Fruit fly (Drosophila melanogaster) whole organism, embryonic: ENCODE measurements around the gene MSBP.

Experiments used
- Ada2b ChIP-seq: fragments of 200-800 bp; sonication (Bioruptor generic); IDR thresholded peaks from 2 replicates; pipeline ENCODE4 v1.3.6; 2022; ENCODE audit warnings: missing biosample characterization, missing genetic modification characterization
- Bdp1 ChIP-seq: fragments of 200-800 bp; sonication (Bioruptor generic); optimal IDR thresholded peaks from 3 replicates; lab custom pipeline; 2016; ENCODE audit warnings: missing biosample characterization, missing genetic modification characterization
- CG10565 ChIP-seq: fragments of 200-800 bp; sonication (Bioruptor generic); optimal IDR thresholded peaks from 3 replicates; lab custom pipeline; 2016; ENCODE audit warnings: missing biosample characterization, mild to moderate bottlenecking, missing genetic modification characterization
- CG10959 ChIP-seq: fragments of 200-800 bp; sonication (Bioruptor generic); IDR thresholded peaks from 2 replicates; pipeline ENCODE4 v1.3.6; 2022; ENCODE audit warnings: missing biosample characterization, missing genetic modification characterization
- CG12659 ChIP-seq: fragments of 200-800 bp; sonication (Bioruptor generic); optimal IDR thresholded peaks from 3 replicates; lab custom pipeline; 2017; ENCODE audit warnings: mild to moderate bottlenecking, missing biosample characterization, missing genetic modification reagents, missing genetic modification characterization
- CG12744 ChIP-seq: fragments of 200-800 bp; sonication (Bioruptor generic); optimal IDR thresholded peaks from 2 replicates; lab custom pipeline; 2016; ENCODE audit warnings: missing biosample characterization, missing genetic modification characterization
- CG13296 ChIP-seq: fragments of 200-800 bp; sonication (Bioruptor generic); optimal IDR thresholded peaks from 3 replicates; lab custom pipeline; 2018; ENCODE audit warnings: missing biosample characterization, mild to moderate bottlenecking, missing genetic modification characterization
- CG13424 ChIP-seq: fragments of 200-800 bp; sonication (Bioruptor generic); optimal IDR thresholded peaks from 2 replicates; lab custom pipeline; 2019; ENCODE audit warnings: missing biosample characterization, mild to moderate bottlenecking, missing genetic modification characterization, moderate library complexity
- CG15073 ChIP-seq: fragments of 200-800 bp; sonication (Bioruptor generic); optimal IDR thresholded peaks from 2 replicates; lab custom pipeline; 2016; ENCODE audit warnings: missing biosample characterization, missing genetic modification characterization
- CG1529 ChIP-seq: fragments of 200-800 bp; sonication (Bioruptor generic); optimal IDR thresholded peaks from 3 replicates; lab custom pipeline; 2018; ENCODE audit warnings: missing biosample characterization, missing genetic modification characterization
- CG15479 ChIP-seq: fragments of 200-800 bp; sonication (Bioruptor generic); optimal IDR thresholded peaks from 3 replicates; lab custom pipeline; 2019; ENCODE audit warnings: missing biosample characterization, mild to moderate bottlenecking, missing genetic modification characterization, moderate library complexity
- CG17359 ChIP-seq: fragments of 200-800 bp; sonication (Bioruptor generic); optimal IDR thresholded peaks from 3 replicates; lab custom pipeline; 2018; ENCODE audit warnings: missing biosample characterization, mild to moderate bottlenecking, missing genetic modification characterization, moderate library complexity
- CG17912 ChIP-seq: fragments of 200-800 bp; sonication (Bioruptor generic); optimal IDR thresholded peaks from 2 replicates; lab custom pipeline; 2018; ENCODE audit warnings: missing biosample characterization, mild to moderate bottlenecking, missing genetic modification characterization
- CG31441 ChIP-seq: fragments of 200-800 bp; sonication (Bioruptor generic); IDR thresholded peaks from 2 replicates; pipeline ENCODE4 v1.3.6; 2022; ENCODE audit warnings: missing biosample characterization, missing genetic modification characterization
- CG6765 ChIP-seq: fragments of 200-800 bp; sonication (Bioruptor generic); optimal IDR thresholded peaks from 3 replicates; lab custom pipeline; 2017; ENCODE audit warnings: missing biosample characterization, mild to moderate bottlenecking, missing genetic modification characterization
- CG7786 ChIP-seq: fragments of 200-800 bp; sonication (Bioruptor generic); optimal IDR thresholded peaks from 2 replicates; lab custom pipeline; 2016; ENCODE audit warnings: missing biosample characterization, missing genetic modification characterization
- CG7928 ChIP-seq: fragments of 200-800 bp; sonication (Bioruptor generic); optimal IDR thresholded peaks from 2 replicates; lab custom pipeline; 2017; ENCODE audit warnings: missing biosample characterization, mild to moderate bottlenecking, missing genetic modification characterization
- Dip3 ChIP-seq: fragments of 200-800 bp; sonication (Bioruptor generic); optimal IDR thresholded peaks from 3 replicates; lab custom pipeline; 2016; ENCODE audit warnings: missing biosample characterization, missing genetic modification characterization
- E2f1 ChIP-seq: fragments of 200-800 bp; sonication (Bioruptor generic); IDR thresholded peaks from 2 replicates; pipeline ENCODE4 v1.3.6; 2022; ENCODE audit warnings: missing biosample characterization, missing genetic modification characterization
- Elba2 ChIP-seq: fragments of 200-800 bp; sonication (Bioruptor generic); optimal IDR thresholded peaks from 3 replicates; lab custom pipeline; 2016; ENCODE audit warnings: missing biosample characterization, missing genetic modification characterization
- HmgD ChIP-seq: fragments of 200-800 bp; sonication (Bioruptor generic); optimal IDR thresholded peaks from 3 replicates; lab custom pipeline; 2016; ENCODE audit warnings: missing biosample characterization, missing genetic modification characterization
- Hr39 ChIP-seq: fragments of >200 bp; optimal IDR thresholded peaks from 2 replicates; lab custom pipeline; 2017
- Jarid2 ChIP-seq: fragments of 200-800 bp; sonication (Bioruptor generic); optimal IDR thresholded peaks from 3 replicates; lab custom pipeline; 2017; ENCODE audit warnings: mild to moderate bottlenecking, missing biosample characterization, missing genetic modification reagents, missing genetic modification characterization
- Myb ChIP-seq: fragments of 200-800 bp; sonication (Bioruptor generic); optimal IDR thresholded peaks from 2 replicates; lab custom pipeline; 2016; ENCODE audit warnings: missing biosample characterization, missing genetic modification characterization
- NK7.1 ChIP-seq: fragments of 200-800 bp; sonication (Bioruptor generic); optimal IDR thresholded peaks from 3 replicates; lab custom pipeline; 2016; ENCODE audit warnings: missing biosample characterization, missing genetic modification characterization
- Nf-YA ChIP-seq: fragments of 200-800 bp; sonication (Bioruptor generic); IDR thresholded peaks from 2 replicates; pipeline ENCODE4 v1.3.6; 2022; ENCODE audit warnings: missing biosample characterization, missing genetic modification characterization
- TFAM ChIP-seq: fragments of 200-800 bp; sonication (Bioruptor generic); optimal IDR thresholded peaks from 2 replicates; lab custom pipeline; 2017; ENCODE audit warnings: missing biosample characterization, missing genetic modification characterization, inconsistent platforms
- aop ChIP-seq: fragments of 200-800 bp; sonication (Bioruptor generic); IDR thresholded peaks from 2 replicates; pipeline ENCODE4 v1.3.6; 2022; ENCODE audit warnings: missing biosample characterization, missing genetic modification characterization
- bab2 ChIP-seq: fragments of 200-800 bp; sonication (Bioruptor generic); optimal IDR thresholded peaks from 2 replicates; lab custom pipeline; 2016; ENCODE audit warnings: missing biosample characterization, missing genetic modification characterization
- chif ChIP-seq, 2 experiments: fragments of 200-800 bp; sonication (Bioruptor generic); optimal IDR thresholded peaks; 3 replicates each; lab custom pipeline; 2016; ENCODE audit warnings: missing biosample characterization in 2 of 2, missing genetic modification characterization in 2 of 2
- crp ChIP-seq, 2 experiments: fragments of 200-800 bp; sonication (Bioruptor generic); optimal IDR thresholded peaks; 2 replicates in 1 of 2; 3 replicates in 1 of 2; lab custom pipeline; 2017; ENCODE audit warnings: missing biosample characterization in 2 of 2, missing genetic modification characterization in 2 of 2, mild to moderate bottlenecking in 1 of 2, moderate library complexity in 1 of 2
- disco-r ChIP-seq: fragments of 200-800 bp; sonication (Bioruptor generic); optimal IDR thresholded peaks from 2 replicates; lab custom pipeline; 2016; ENCODE audit warnings: missing biosample characterization, missing genetic modification characterization
- dmrt11E ChIP-seq: fragments of 200-800 bp; sonication (Bioruptor generic); optimal IDR thresholded peaks from 3 replicates; lab custom pipeline; 2018; ENCODE audit warnings: missing biosample characterization, mild to moderate bottlenecking, missing genetic modification characterization, moderate library complexity
- ems ChIP-seq: fragments of 200-800 bp; sonication (Bioruptor generic); optimal IDR thresholded peaks from 3 replicates; lab custom pipeline; 2016; ENCODE audit warnings: missing biosample characterization, missing genetic modification characterization
- fd3F ChIP-seq: fragments of 200-800 bp; sonication (Bioruptor generic); optimal IDR thresholded peaks from 2 replicates; lab custom pipeline; 2018; ENCODE audit warnings: missing biosample characterization, mild to moderate bottlenecking, missing genetic modification characterization, moderate library complexity
- hb ChIP-seq: fragments of 200-800 bp; sonication (Bioruptor generic); IDR thresholded peaks from 3 replicates; pipeline ENCODE4 v1.3.6; 2022; ENCODE audit warnings: missing biosample characterization, missing genetic modification characterization; ENCODE audit not compliant: partially characterized antibody
- ind ChIP-seq: fragments of 200-800 bp; sonication (Bioruptor generic); optimal IDR thresholded peaks from 3 replicates; lab custom pipeline; 2016; ENCODE audit warnings: missing biosample characterization, missing genetic modification characterization
- insv ChIP-seq, 2 experiments: fragments of 200-800 bp; sonication (Bioruptor generic); optimal IDR thresholded peaks; 3 replicates each; lab custom pipeline; 2016 to 2018; ENCODE audit warnings: missing biosample characterization in 2 of 2, missing genetic modification characterization in 2 of 2
- jumu ChIP-seq: fragments of 200-800 bp; sonication (Bioruptor generic); optimal IDR thresholded peaks from 3 replicates; lab custom pipeline; 2016; ENCODE audit warnings: missing biosample characterization, missing genetic modification characterization
- lmd ChIP-seq: fragments of 200-800 bp; sonication (Bioruptor generic); IDR thresholded peaks from 2 replicates; pipeline ENCODE4 v1.3.6; 2022; ENCODE audit warnings: missing biosample characterization, missing genetic modification characterization
- nerfin-1 ChIP-seq: fragments of 200-800 bp; sonication (Bioruptor generic); optimal IDR thresholded peaks from 3 replicates; lab custom pipeline; 2019; ENCODE audit warnings: missing biosample characterization, mild to moderate bottlenecking, missing genetic modification characterization, moderate library complexity
- nom ChIP-seq: fragments of 200-800 bp; sonication (Bioruptor generic); optimal IDR thresholded peaks from 2 replicates; lab custom pipeline; 2017; ENCODE audit warnings: missing biosample characterization, missing genetic modification characterization, mild to moderate bottlenecking, moderate library complexity, missing genetic modification reagents
- pho ChIP-seq: fragments of 200-800 bp; sonication (Bioruptor generic); optimal IDR thresholded peaks from 2 replicates; lab custom pipeline; 2016; ENCODE audit warnings: missing biosample characterization, missing genetic modification characterization
- pros ChIP-seq: fragments of 200-800 bp; sonication (Bioruptor generic); optimal IDR thresholded peaks from 3 replicates; lab custom pipeline; 2019; ENCODE audit warnings: missing biosample characterization, mild to moderate bottlenecking, missing genetic modification characterization, moderate library complexity
- slbo ChIP-seq: fragments of 200-800 bp; sonication (Bioruptor generic); IDR thresholded peaks from 2 replicates; pipeline ENCODE4 v1.3.6; 2022; ENCODE audit warnings: missing biosample characterization, missing genetic modification characterization
- stwl ChIP-seq: fragments of 200-800 bp; sonication (Bioruptor generic); optimal IDR thresholded peaks from 3 replicates; lab custom pipeline; 2018; ENCODE audit warnings: missing biosample characterization, mild to moderate bottlenecking, missing genetic modification characterization, moderate library complexity
- toy ChIP-seq: fragments of 200-800 bp; sonication (Bioruptor generic); IDR thresholded peaks from 2 replicates; pipeline ENCODE4 v1.3.6; 2022; ENCODE audit warnings: missing biosample characterization, missing genetic modification characterization
- trem ChIP-seq: fragments of 200-800 bp; optimal IDR thresholded peaks from 3 replicates; lab custom pipeline; 2019; ENCODE audit warnings: missing biosample characterization, mild to moderate bottlenecking, missing genetic modification characterization, moderate library complexity
- ttk ChIP-seq: fragments of 200-800 bp; sonication (Bioruptor generic); IDR thresholded peaks from 2 replicates; pipeline ENCODE4 v2.1.2; 2022; ENCODE audit warnings: missing biosample characterization, missing genetic modification characterization

Gene MSBP

dm6 chrX:15870777-15871757 is 18.8 kb downstream of the MSBP start (continued):
- no peak for TF ChIP-seq CG7928 (GFP tag; lab: Kevin White, UChicago)
- peak; percentile 50 for TF ChIP-seq CG1529 (GFP tag; lab: Kevin White, UChicago)
- TF ChIP-seq lmd (GFP tag; lab: Robert Waterston, UW) = no peak
- peak; percentile 78 for TF ChIP-seq CG17912
- TF ChIP-seq trem = no peak
- TF ChIP-seq slbo = no peak
- peak; percentile 75 for TF ChIP-seq nom
- TF ChIP-seq CG7786 (GFP tag; lab: Kevin White, UChicago) = peak; percentile 13
- TF ChIP-seq Ada2b (GFP tag; lab: Robert Waterston, UW) = peak; percentile 23; the same call in 1 of the 2 replicates
- TF ChIP-seq Nf-YA = peak; percentile 44; the same call in 1 of the 2 replicates
- TF ChIP-seq CG12744 = peak; percentile 60
- TF ChIP-seq CG6765 = peak; percentile 86
- peak; percentile 27 for TF ChIP-seq disco-r (GFP tag; lab: Kevin White, UChicago)
- no peak for TF ChIP-seq ttk
- TF ChIP-seq hb = no peak
- peak; percentile 51 for TF ChIP-seq nerfin-1 (tag; lab: Kevin White, UChicago)
- no peak for TF ChIP-seq ems (GFP tag; lab: Kevin White, UChicago)
- TF ChIP-seq TFAM = no peak
- no peak for TF ChIP-seq Hr39 (lab: Kevin White, UChicago)
- TF ChIP-seq CG10565 (GFP tag; lab: Kevin White, UChicago) = no peak
- TF ChIP-seq ind = no peak
- peak; percentile 15 for TF ChIP-seq Myb (GFP tag; lab: Kevin White, UChicago)
- TF ChIP-seq Jarid2 = no peak
- no peak for TF ChIP-seq jumu (GFP tag; lab: Kevin White, UChicago)
- peak in 1 of 2 experiments; percentile 84 for TF ChIP-seq insv (GFP tag; optimal IDR thresholded peaks at IDR 0.05; lab: Kevin White, UChicago)
- TF ChIP-seq fd3F = peak; percentile 65
- peak; percentile 94 for TF ChIP-seq CG13296 (GFP tag; lab: Kevin White, UChicago)
- TF ChIP-seq CG31441 (GFP tag; lab: Robert Waterston, UW) = no peak
- TF ChIP-seq CG17359 (tag; lab: Kevin White, UChicago) = peak; percentile 78
- TF ChIP-seq dmrt11E (tag; lab: Kevin White, UChicago) = peak; percentile 19
- no peak for TF ChIP-seq aop (GFP tag; lab: Robert Waterston, UW)
- no peak for TF ChIP-seq crp (GFP tag; optimal IDR thresholded peaks at IDR 0.05; lab: Kevin White, UChicago)
- peak; percentile 35 for TF ChIP-seq Dip3
- TF ChIP-seq CG13424 = peak; percentile 55
- TF ChIP-seq CG15073 (GFP tag; lab: Kevin White, UChicago) = no peak
- TF ChIP-seq Elba2 (GFP tag; lab: Kevin White, UChicago) = peak; percentile 74
- peak; percentile 38 for TF ChIP-seq pho (GFP tag; lab: Kevin White, UChicago)
- TF ChIP-seq NK7.1 (GFP tag; lab: Kevin White, UChicago) = peak; percentile 38
- TF ChIP-seq stwl (tag; lab: Kevin White, UChicago) = no peak
- TF ChIP-seq CG10959 = no peak
- TF ChIP-seq HmgD (GFP tag; lab: Kevin White, UChicago) = no peak
- peak; percentile 51 for TF ChIP-seq bab2 (GFP tag; lab: Kevin White, UChicago)
- TF ChIP-seq chif (GFP tag; optimal IDR thresholded peaks at IDR 0.05; lab: Kevin White, UChicago) = peak in 1 of 2 experiments; percentile 3
- no peak for TF ChIP-seq pros (GFP tag; lab: Kevin White, UChicago)
- no peak for TF ChIP-seq Bdp1
- no peak for TF ChIP-seq E2f1 (GFP tag; lab: Robert Waterston, UW)
- TF ChIP-seq toy (GFP tag; lab: Robert Waterston, UW) = no peak
- no peak for TF ChIP-seq CG15479
- peak; percentile 68 for TF ChIP-seq CG12659 (GFP tag; lab: Kevin White, UChicago)
